Worm (Caenorhabditis elegans) whole organism, young adult: ENCODE results near the gene Y17G7B.3.

ENCODE experiments used
- B0019.2 ChIP-seq: fragments of 200-800 bp; sonication (Bioruptor generic); conservative IDR thresholded peaks from 2 replicates; pipeline ENCODE4 v1.3.6; 2022; ENCODE audit warnings: missing genetic modification reagents, missing genetic modification characterization, missing compliant biosample characterization
- C17E4.6 ChIP-seq: fragments of 200-800 bp; sonication (Bioruptor generic); IDR thresholded peaks from 2 replicates; pipeline ENCODE4 v1.3.6; 2022; ENCODE audit warnings: missing genetic modification reagents, missing genetic modification characterization, missing compliant biosample characterization
- D2030.7 ChIP-seq: fragments of 200-800 bp; sonication (Bioruptor generic); IDR thresholded peaks from 2 replicates; pipeline ENCODE4 v1.3.6; 2022; ENCODE audit warnings: missing genetic modification reagents, missing genetic modification characterization, missing compliant biosample characterization
- F10E7.11 ChIP-seq: sonication (generic microtip); optimal IDR thresholded peaks from 2 replicates; lab custom pipeline; 2017; ENCODE audit warnings: mild to moderate bottlenecking, missing genetic modification characterization, moderate library complexity, missing compliant biosample characterization
- F22D6.2 ChIP-seq: sonication (generic microtip); optimal IDR thresholded peaks from 2 replicates; lab custom pipeline; 2016; ENCODE audit warnings: mild to moderate bottlenecking, missing genetic modification characterization, missing compliant biosample characterization
- F39B2.1 ChIP-seq: fragments of 200-800 bp; sonication (Bioruptor generic); IDR thresholded peaks from 2 replicates; pipeline ENCODE4 v1.3.6; 2022; ENCODE audit warnings: missing genetic modification reagents, missing genetic modification characterization, missing compliant biosample characterization
- F49E8.2 ChIP-seq: sonication (generic microtip); optimal IDR thresholded peaks from 3 replicates; lab custom pipeline; 2017; ENCODE audit warnings: missing genetic modification characterization, mild to moderate bottlenecking, missing compliant biosample characterization, antibody characterized with exemption, moderate library complexity; ENCODE audit not compliant: insufficient read depth
- F57A8.1 ChIP-seq: fragments of 200-800 bp; sonication (Bioruptor generic); optimal IDR thresholded peaks from 2 replicates; lab custom pipeline; 2018; ENCODE audit warnings: mild to moderate bottlenecking, missing genetic modification characterization, moderate library complexity, missing compliant biosample characterization
- T07F8.4 ChIP-seq: sonication (generic microtip); optimal IDR thresholded peaks from 2 replicates; lab custom pipeline; 2016; ENCODE audit warnings: mild to moderate bottlenecking, missing genetic modification characterization, moderate library complexity, missing compliant biosample characterization
- Y53F4B.3 ChIP-seq: fragments of 200-800 bp; sonication (Bioruptor generic); IDR thresholded peaks from 2 replicates; pipeline ENCODE4 v1.3.6; 2022; ENCODE audit warnings: missing genetic modification reagents, missing genetic modification characterization, missing compliant biosample characterization
- Y56A3A.18 ChIP-seq: fragments of 200-800 bp; sonication (Bioruptor generic); IDR thresholded peaks from 2 replicates; pipeline ENCODE4 v1.3.6; 2022; ENCODE audit warnings: missing genetic modification reagents, missing genetic modification characterization, missing compliant biosample characterization
- Y67H2A.10 ChIP-seq: fragments of 200-800 bp; sonication (Bioruptor generic); conservative IDR thresholded peaks from 2 replicates; pipeline ENCODE4 v1.3.6; 2022; ENCODE audit warnings: missing genetic modification reagents, missing genetic modification characterization, missing compliant biosample characterization
- athp-1 ChIP-seq: sonication (generic microtip); optimal IDR thresholded peaks from 2 replicates; lab custom pipeline; 2017; ENCODE audit warnings: mild to moderate bottlenecking, missing genetic modification characterization, missing compliant biosample characterization
- bed-1 ChIP-seq: fragments of 200-800 bp; sonication (Bioruptor generic); IDR thresholded peaks from 2 replicates; pipeline ENCODE4 v1.3.6; 2022; ENCODE audit warnings: missing genetic modification reagents, missing genetic modification characterization, missing compliant biosample characterization
- ccch-3 ChIP-seq: fragments of 200-800 bp; sonication (Bioruptor generic); optimal IDR thresholded peaks from 2 replicates; lab custom pipeline; 2018; ENCODE audit warnings: mild to moderate bottlenecking, missing genetic modification characterization, missing compliant biosample characterization
- cebp-2 ChIP-seq: fragments of 200-800 bp; sonication (Bioruptor generic); IDR thresholded peaks from 2 replicates; pipeline ENCODE4 v1.3.6; 2022; ENCODE audit warnings: missing genetic modification characterization, missing compliant biosample characterization
- ceh-27 ChIP-seq: fragments of 200-800 bp; sonication (Bioruptor generic); optimal IDR thresholded peaks from 2 replicates; lab custom pipeline; 2018; ENCODE audit warnings: mild to moderate bottlenecking, missing genetic modification characterization, moderate library complexity, missing compliant biosample characterization
- ceh-91 ChIP-seq: fragments of 200-800 bp; sonication (Bioruptor generic); IDR thresholded peaks from 2 replicates; pipeline ENCODE4 v1.3.6; 2022; ENCODE audit warnings: missing genetic modification reagents, missing genetic modification characterization, missing compliant biosample characterization
- die-1 ChIP-seq: sonication (generic microtip); optimal IDR thresholded peaks from 2 replicates; lab custom pipeline; 2016; ENCODE audit warnings: missing genotype, mild to moderate bottlenecking, missing genetic modification characterization, missing compliant biosample characterization
- dpff-1 ChIP-seq: sonication (generic microtip); optimal IDR thresholded peaks from 2 replicates; lab custom pipeline; 2017; ENCODE audit warnings: mild to moderate bottlenecking, missing genetic modification characterization, missing compliant biosample characterization
- dpl-1 ChIP-seq: fragments of 150-350 bp; optimal IDR thresholded peaks from 2 replicates; lab custom pipeline; 2014; ENCODE audit warnings: missing biosample characterization, missing genetic modification reagents, missing genetic modification characterization
- egl-44 ChIP-seq: fragments of 200-800 bp; sonication (Bioruptor generic); IDR thresholded peaks from 2 replicates; pipeline ENCODE4 v1.3.6; 2022; ENCODE audit warnings: missing genetic modification reagents, missing genetic modification characterization, missing compliant biosample characterization
- gei-17 ChIP-seq: fragments of 200-800 bp; sonication (Bioruptor generic); optimal IDR thresholded peaks from 2 replicates; lab custom pipeline; 2018; ENCODE audit warnings: mild to moderate bottlenecking, missing genetic modification characterization, missing compliant biosample characterization
- him-1 ChIP-seq: sonication (generic microtip); optimal IDR thresholded peaks from 2 replicates; lab custom pipeline; 2016; ENCODE audit warnings: missing genotype, missing genetic modification reagents, missing genetic modification characterization, missing compliant biosample characterization
- hlh-12 ChIP-seq: sonication (generic microtip); optimal IDR thresholded peaks from 2 replicates; lab custom pipeline; 2016; ENCODE audit warnings: missing genetic modification characterization, missing compliant biosample characterization
- hlh-26 ChIP-seq: fragments of 200-800 bp; sonication (Bioruptor generic); conservative IDR thresholded peaks from 2 replicates; pipeline ENCODE4 v1.3.6; 2022; ENCODE audit warnings: missing genetic modification reagents, missing genetic modification characterization, missing compliant biosample characterization
- hsf-1 ChIP-seq: fragments of 200-800 bp; sonication (Bioruptor generic); IDR thresholded peaks from 2 replicates; pipeline ENCODE4 v1.3.6; 2022; ENCODE audit warnings: missing genetic modification reagents, missing genetic modification characterization, missing compliant biosample characterization
- let-607 ChIP-seq, 2 experiments: fragments of 200-800 bp in 1 of 2; sonication (Bioruptor generic) in 1 of 2; sonication (generic microtip) in 1 of 2; optimal IDR thresholded peaks; 2 replicates each; lab custom pipeline; 2016 to 2018; ENCODE audit warnings: mild to moderate bottlenecking in 2 of 2, missing compliant biosample characterization in 2 of 2, missing genetic modification characterization in 2 of 2, moderate library complexity in 2 of 2, missing genotype in 1 of 2
- lsy-27 ChIP-seq: sonication (generic microtip); optimal IDR thresholded peaks from 2 replicates; lab custom pipeline; 2017; ENCODE audit warnings: missing genetic modification characterization, mild to moderate bottlenecking, missing compliant biosample characterization, antibody characterized with exemption, missing genotype, borderline replicate concordance; ENCODE audit not compliant: insufficient read depth
- madf-3 ChIP-seq: fragments of 200-800 bp; sonication (Bioruptor generic); IDR thresholded peaks from 2 replicates; pipeline ENCODE4 v1.3.6; 2022; ENCODE audit warnings: missing genetic modification reagents, missing genetic modification characterization, missing compliant biosample characterization
- madf-8 ChIP-seq: fragments of 200-800 bp; sonication (Bioruptor generic); conservative IDR thresholded peaks from 2 replicates; pipeline ENCODE4 v1.3.6; 2022; ENCODE audit warnings: missing genetic modification reagents, missing genetic modification characterization, missing compliant biosample characterization
- mcd-1 ChIP-seq: fragments of 200-800 bp; sonication (Bioruptor generic); IDR thresholded peaks from 2 replicates; pipeline ENCODE4 v1.3.6; 2022; ENCODE audit warnings: missing genetic modification reagents, missing genetic modification characterization, missing compliant biosample characterization
- mel-28 ChIP-seq: sonication (generic microtip); optimal IDR thresholded peaks from 2 replicates; lab custom pipeline; 2016; ENCODE audit warnings: borderline replicate concordance, mild to moderate bottlenecking, missing genetic modification characterization, missing compliant biosample characterization
- mxl-1 ChIP-seq: sonication (generic microtip); optimal IDR thresholded peaks from 2 replicates; lab custom pipeline; 2016; ENCODE audit warnings: missing genetic modification characterization, missing compliant biosample characterization
- nfyb-1 ChIP-seq: fragments of 200-800 bp; sonication (Bioruptor generic); IDR thresholded peaks from 2 replicates; pipeline ENCODE4 v1.3.6; 2022; ENCODE audit warnings: missing genetic modification reagents, missing genetic modification characterization, missing compliant biosample characterization
- nhr-27 ChIP-seq: fragments of 200-800 bp; sonication (Bioruptor generic); optimal IDR thresholded peaks from 2 replicates; lab custom pipeline; 2018; ENCODE audit warnings: mild to moderate bottlenecking, missing genetic modification characterization, moderate library complexity, missing compliant biosample characterization
- nhr-80 ChIP-seq: sonication (generic microtip); optimal IDR thresholded peaks from 2 replicates; lab custom pipeline; 2016; ENCODE audit warnings: missing genetic modification characterization, missing compliant biosample characterization
- snpc-1.3 ChIP-seq: sonication (generic microtip); optimal IDR thresholded peaks from 2 replicates; lab custom pipeline; 2017; ENCODE audit warnings: missing genetic modification characterization, mild to moderate bottlenecking, missing compliant biosample characterization, antibody characterized with exemption, moderate library complexity, missing genotype, missing genetic modification reagents; ENCODE audit not compliant: insufficient read depth
- snpc-3.4 ChIP-seq: sonication (generic microtip); optimal IDR thresholded peaks from 2 replicates; lab custom pipeline; 2017; ENCODE audit warnings: missing genetic modification characterization, mild to moderate bottlenecking, missing compliant biosample characterization, antibody characterized with exemption, moderate library complexity, missing genotype, missing genetic modification reagents
- snpc-4 ChIP-seq, 5 experiments: fragments of 150-350 bp in 1 of 5; sonication (generic microtip) in 4 of 5; optimal IDR thresholded peaks; 2 replicates each; lab custom pipeline; 2014 to 2018; ENCODE audit warnings: missing genetic modification characterization in 5 of 5, missing biosample characterization in 3 of 5, antibody characterized with exemption in 2 of 5, mild to moderate bottlenecking in 2 of 5, missing compliant biosample characterization in 2 of 5, missing genotype in 2 of 5, moderate library complexity in 2 of 5, missing genetic modification reagents in 1 of 5
- somi-1 ChIP-seq: fragments of 200-800 bp; sonication (Bioruptor generic); optimal IDR thresholded peaks from 2 replicates; lab custom pipeline; 2018; ENCODE audit warnings: mild to moderate bottlenecking, missing genetic modification characterization, missing compliant biosample characterization
- xnd-1 ChIP-seq: sonication (generic microtip); optimal IDR thresholded peaks from 2 replicates; lab custom pipeline; 2016; ENCODE audit warnings: missing genotype, missing genetic modification reagents, missing genetic modification characterization, missing compliant biosample characterization
- zfh-2 ChIP-seq: fragments of 200-800 bp; sonication (Bioruptor generic); conservative IDR thresholded peaks from 2 replicates; pipeline ENCODE4 v1.3.6; 2022; ENCODE audit warnings: missing genetic modification reagents, missing genetic modification characterization, missing compliant biosample characterization
- zim-3 ChIP-seq: sonication (generic microtip); optimal IDR thresholded peaks from 2 replicates; lab custom pipeline; 2017; ENCODE audit warnings: mild to moderate bottlenecking, missing genetic modification characterization, moderate library complexity, missing compliant biosample characterization
- ztf-18 ChIP-seq: sonication (generic microtip); optimal IDR thresholded peaks from 2 replicates; lab custom pipeline; 2016; ENCODE audit warnings: missing genotype, mild to moderate bottlenecking, missing genetic modification characterization, missing compliant biosample characterization
- ztf-25 ChIP-seq: fragments of 200-800 bp; sonication (Bioruptor generic); IDR thresholded peaks from 2 replicates; pipeline ENCODE4 v1.3.6; 2022; ENCODE audit warnings: missing genetic modification reagents, missing genetic modification characterization, missing compliant biosample characterization
- ztf-26 ChIP-seq: sonication (generic microtip); optimal IDR thresholded peaks from 2 replicates; lab custom pipeline; 2017; ENCODE audit warnings: missing genetic modification characterization, missing compliant biosample characterization
- ztf-3 ChIP-seq: fragments of 200-800 bp; sonication (Bioruptor generic); optimal IDR thresholded peaks from 2 replicates; lab custom pipeline; 2018; ENCODE audit warnings: mild to moderate bottlenecking, missing genetic modification characterization, missing compliant biosample characterization

The Y17G7B.3 gene

DNA sequence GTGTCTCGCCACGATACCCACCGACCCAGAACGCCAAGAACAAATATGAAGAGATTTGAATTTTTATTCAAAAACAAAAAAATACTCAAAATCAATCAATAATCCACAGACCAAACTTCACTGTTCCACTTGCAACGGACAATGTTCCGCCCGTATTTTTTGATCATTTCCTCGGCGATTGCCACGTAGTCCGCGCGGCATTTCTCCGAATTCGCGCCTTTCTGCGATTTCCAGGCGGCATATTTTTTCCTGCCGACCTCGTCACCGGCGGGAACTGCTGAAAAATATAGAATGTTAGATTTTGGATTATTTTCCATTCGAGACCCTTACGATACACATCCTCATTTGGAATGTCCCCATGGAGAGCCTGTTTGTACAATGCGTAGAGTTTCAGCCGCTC, 16.6 kb upstream of the Y17G7B.3 start:
- no peak for TF ChIP-seq let-607 (tag; optimal IDR thresholded peaks at IDR 0.05; lab: Kevin White, UChicago)
- no peak for TF ChIP-seq dpff-1 (tag; lab: Kevin White, UChicago)
- TF ChIP-seq F39B2.1 (GFP tag; lab: Robert Waterston, UW) = no peak
- TF ChIP-seq F10E7.11 (tag; lab: Kevin White, UChicago) = no peak
- no peak for TF ChIP-seq Y56A3A.18
- no peak for TF ChIP-seq egl-44 (GFP tag; lab: Robert Waterston, UW)
- peak; percentile 9 for TF ChIP-seq snpc-3.4 (tag; lab: Kevin White, UChicago)
- no peak for TF ChIP-seq ztf-26 (tag; lab: Kevin White, UChicago)
- no peak for TF ChIP-seq lsy-27 (tag; lab: Kevin White, UChicago)
- TF ChIP-seq F49E8.2 (tag; lab: Kevin White, UChicago) = no peak
- TF ChIP-seq F22D6.2 = no peak
- no peak for TF ChIP-seq ztf-3 (GFP tag; lab: Kevin White, UChicago)
- no peak for TF ChIP-seq snpc-4 (GFP tag; optimal IDR thresholded peaks at IDR 0.05; lab: Kevin White, UChicago)
- TF ChIP-seq snpc-4 (tag; optimal IDR thresholded peaks at IDR 0.05; lab: Kevin White, UChicago) = no peak
- TF ChIP-seq B0019.2 (GFP tag; lab: Robert Waterston, UW) = no peak
- no peak for TF ChIP-seq bed-1 (GFP tag; lab: Robert Waterston, UW)
- TF ChIP-seq C17E4.6 (GFP tag; lab: Robert Waterston, UW) = peak; percentile 11; the same call in 1 of the 2 replicates
- no peak for TF ChIP-seq F57A8.1 (GFP tag; lab: Kevin White, UChicago)
- TF ChIP-seq ceh-27 (GFP tag; lab: Kevin White, UChicago) = no peak
- TF ChIP-seq Y67H2A.10 (GFP tag; lab: Robert Waterston, UW) = no peak
- peak; percentile 26; the same call in 1 of the 2 replicates for TF ChIP-seq ceh-91 (GFP tag; lab: Robert Waterston, UW)
- TF ChIP-seq nhr-80 = no peak
- TF ChIP-seq dpl-1 (GFP tag; lab: Kevin White, UChicago) = peak; percentile 28
- TF ChIP-seq xnd-1 (tag; lab: Kevin White, UChicago) = peak; percentile 36
- no peak for TF ChIP-seq mel-28
- TF ChIP-seq gei-17 (GFP tag; lab: Kevin White, UChicago) = no peak
- no peak for TF ChIP-seq snpc-1.3 (tag; lab: Kevin White, UChicago)
- TF ChIP-seq T07F8.4 = no peak
- 0 out of 2 replicates have a peak, but pooled peaks have one; percentile 55 for TF ChIP-seq ztf-25
- TF ChIP-seq D2030.7 (GFP tag; lab: Robert Waterston, UW) = no peak
- 0 out of 2 replicates have a peak, but pooled peaks have one; percentile 8 for TF ChIP-seq madf-3 (GFP tag; lab: Robert Waterston, UW)
- TF ChIP-seq hlh-12 = no peak
- peak; percentile 60 for TF ChIP-seq madf-8
- TF ChIP-seq ztf-18 (tag; lab: Kevin White, UChicago) = no peak
- no peak for TF ChIP-seq cebp-2
- TF ChIP-seq hsf-1 (GFP tag; lab: Robert Waterston, UW) = peak; percentile 44; the same call in 1 of the 2 replicates
- no peak for TF ChIP-seq athp-1 (tag; lab: Kevin White, UChicago)
- TF ChIP-seq nhr-27 = no peak
- TF ChIP-seq mcd-1 (GFP tag; lab: Robert Waterston, UW) = no peak
- no peak for TF ChIP-seq ccch-3 (GFP tag; lab: Kevin White, UChicago)
- TF ChIP-seq die-1 (tag; lab: Kevin White, UChicago) = peak; percentile 41
- no peak; the same call in 1 of the 2 replicates for TF ChIP-seq nfyb-1
- TF ChIP-seq zfh-2 (GFP tag; lab: Robert Waterston, UW) = no peak
- TF ChIP-seq somi-1 = no peak
- TF ChIP-seq Y53F4B.3 (GFP tag; lab: Robert Waterston, UW) = no peak
- TF ChIP-seq hlh-26 = no peak
- peak; percentile 7 for TF ChIP-seq zim-3
- no peak for TF ChIP-seq mxl-1
- TF ChIP-seq him-1 (tag; lab: Kevin White, UChicago) = no peak
